Worm (Caenorhabditis elegans) whole organism, midembryonic: ENCODE results near the gene C14C11.7.
"Not testable (repeated sequence)": the region's sequence is repeated elsewhere in the genome, so short reads cannot be mapped to it uniquely, and the experiment has no call there.

Experiments used
- T22C8.4 ChIP-seq: fragments of 200-800 bp; sonication (Bioruptor generic); IDR thresholded peaks from 2 replicates; pipeline ENCODE4 v1.3.6; 2022; ENCODE audit warnings: missing genetic modification characterization, missing compliant biosample characterization
- cog-1 ChIP-seq: sonication (generic microtip); optimal IDR thresholded peaks from 2 replicates; lab custom pipeline; 2016; ENCODE audit warnings: missing genetic modification characterization, missing compliant biosample characterization
- flt-1 ChIP-seq: fragments of 200-800 bp; sonication (Bioruptor generic); IDR thresholded peaks from 2 replicates; pipeline ENCODE4 v1.3.6; 2022; ENCODE audit warnings: missing genetic modification characterization, missing compliant biosample characterization
- klf-2 ChIP-seq: fragments of 200-800 bp; sonication (Bioruptor generic); conservative IDR thresholded peaks from 2 replicates; pipeline ENCODE4 v1.3.6; 2022; ENCODE audit warnings: missing genetic modification reagents, missing genetic modification characterization, missing compliant biosample characterization
- med-1 ChIP-seq: sonication (generic microtip); optimal IDR thresholded peaks from 2 replicates; lab custom pipeline; 2017; ENCODE audit warnings: missing genetic modification characterization, mild to moderate bottlenecking, missing compliant biosample characterization, antibody characterized with exemption, missing genetic modification reagents; ENCODE audit not compliant: insufficient read depth
- ref-1 ChIP-seq: fragments of 200-800 bp; sonication (Bioruptor generic); conservative IDR thresholded peaks from 2 replicates; pipeline ENCODE4 v1.3.6; 2022; ENCODE audit warnings: missing genetic modification reagents, missing genetic modification characterization, missing compliant biosample characterization
- tab-1 ChIP-seq: fragments of 200-800 bp; sonication (Bioruptor generic); IDR thresholded peaks from 2 replicates; pipeline ENCODE4 v1.3.6; 2022; ENCODE audit warnings: missing genetic modification characterization, missing compliant biosample characterization
- ztf-23 ChIP-seq: fragments of 200-800 bp; sonication (Bioruptor generic); IDR thresholded peaks from 2 replicates; pipeline ENCODE4 v1.3.6; 2022; ENCODE audit warnings: missing genetic modification reagents, missing genetic modification characterization, missing compliant biosample characterization
- ztf-29 ChIP-seq: fragments of 200-800 bp; sonication (Bioruptor generic); IDR thresholded peaks from 2 replicates; pipeline ENCODE4 v1.3.6; 2022; ENCODE audit warnings: missing genetic modification reagents, missing genetic modification characterization, missing compliant biosample characterization

C14C11.7 gene

DNA sequence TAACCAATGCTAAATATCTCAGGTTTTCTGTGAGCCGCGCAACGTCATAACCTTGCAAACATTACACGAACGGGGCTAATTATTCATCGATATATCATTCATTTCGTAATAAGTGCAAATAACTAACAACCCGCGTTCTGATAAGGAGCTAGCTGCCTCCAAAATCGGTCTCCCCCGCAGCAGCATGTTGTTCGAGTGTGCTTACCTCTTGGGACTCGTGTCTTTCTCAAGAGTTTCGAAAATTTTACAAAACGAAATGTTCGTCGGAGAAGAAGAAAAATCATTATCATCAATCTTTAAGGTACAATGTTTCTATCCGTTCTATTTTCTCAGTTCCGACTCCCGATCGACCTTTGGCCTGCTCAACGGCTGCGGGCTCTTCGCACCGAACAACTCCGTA lies 12.1 kb upstream of the C14C11.7 start:
- TF ChIP-seq flt-1 (GFP tag; lab: Robert Waterston, UW) (no peak), cog-1 (tag; lab: Kevin White, UChicago) (no peak), klf-2 (GFP tag; lab: Robert Waterston, UW) (no peak), ztf-23 (GFP tag; lab: Robert Waterston, UW) (no peak), med-1 (GFP tag; lab: Kevin White, UChicago) (no peak), ref-1 (GFP tag; lab: Robert Waterston, UW) (no peak), T22C8.4 (GFP tag; lab: Robert Waterston, UW) (no peak), ztf-29 (GFP tag; lab: Robert Waterston, UW) (no peak), tab-1 (GFP tag; lab: Robert Waterston, UW) (no peak)

DNA sequence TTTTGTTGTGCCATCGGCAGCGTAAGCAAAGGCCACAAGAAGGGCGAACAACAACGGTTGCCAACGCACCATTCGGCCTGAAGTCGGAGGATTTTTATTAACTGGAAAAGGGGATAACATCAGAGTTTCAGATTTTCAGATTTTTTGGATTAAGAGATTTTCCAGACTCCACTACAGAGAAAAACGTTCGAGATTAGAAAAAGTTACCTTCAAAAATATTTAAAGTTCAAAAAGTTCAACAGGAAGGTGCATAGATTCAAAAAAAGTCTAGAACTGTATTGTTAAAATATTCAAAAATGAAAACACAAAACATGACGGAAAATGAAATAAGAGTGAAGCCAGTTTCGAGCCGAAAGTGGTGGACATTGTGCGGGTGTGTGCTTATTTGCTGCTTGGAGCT lies 10.1 kb upstream of the C14C11.7 start, which contains the start of gene pqn-13:
Gene pqn-13, minus strand, starts transcription at position 101 of the 400 bp plus-strand sequence.
- TF ChIP-seq ref-1 (GFP tag; lab: Robert Waterston, UW), result no peak
- TF ChIP-seq ztf-23 (GFP tag; lab: Robert Waterston, UW), result no peak
- TF ChIP-seq klf-2 (GFP tag; lab: Robert Waterston, UW), result no peak
- TF ChIP-seq T22C8.4 (GFP tag; lab: Robert Waterston, UW), result no peak
- TF ChIP-seq ztf-29 (GFP tag; lab: Robert Waterston, UW), result no peak

DNA sequence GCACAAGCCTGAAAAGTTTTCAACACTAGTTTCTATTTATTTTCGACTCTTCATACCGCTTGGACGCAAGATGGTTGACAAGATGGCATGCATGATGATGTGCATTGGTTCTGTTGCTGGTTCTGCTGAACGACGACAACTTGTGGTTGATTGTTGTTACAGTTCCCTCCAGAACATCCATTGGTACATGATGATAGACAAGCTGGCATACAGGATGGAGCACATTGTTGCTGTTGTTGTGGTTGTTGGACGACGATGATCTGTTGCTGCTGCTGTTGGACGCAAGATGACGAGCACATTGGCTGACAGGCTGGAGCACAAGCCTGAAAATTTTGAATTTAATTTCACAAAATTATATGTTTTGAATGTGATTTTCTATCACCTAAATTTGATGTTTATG lies 6.4 kb upstream of the C14C11.7 start:
- TF ChIP-seq ref-1 (GFP tag; lab: Robert Waterston, UW) (no peak), flt-1 (GFP tag; lab: Robert Waterston, UW) (no peak), med-1 (GFP tag; lab: Kevin White, UChicago) (no peak), ztf-29 (GFP tag; lab: Robert Waterston, UW) (no peak), klf-2 (GFP tag; lab: Robert Waterston, UW) (no peak), cog-1 (tag; lab: Kevin White, UChicago) (no peak), T22C8.4 (GFP tag; lab: Robert Waterston, UW) (no peak), tab-1 (GFP tag; lab: Robert Waterston, UW) (no peak), ztf-23 (GFP tag; lab: Robert Waterston, UW) (no peak)

DNA sequence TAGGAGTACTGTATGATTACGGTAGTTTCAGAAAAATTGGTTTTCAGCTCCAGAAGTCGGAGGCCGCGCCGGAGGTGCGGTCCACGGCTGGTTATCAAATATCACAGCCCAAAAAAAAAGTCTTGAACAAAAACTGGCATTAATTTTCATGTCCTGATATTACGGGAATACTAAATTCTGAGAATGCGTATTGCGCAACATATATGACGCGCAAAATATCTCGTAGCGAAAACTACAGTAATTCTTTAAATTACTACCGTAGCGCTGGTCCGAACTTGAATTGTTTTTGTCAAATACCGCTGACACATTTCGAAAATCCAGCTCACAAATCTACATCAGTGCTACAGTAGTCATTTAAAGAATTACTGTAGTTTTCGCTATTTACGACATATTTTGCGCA lies 3.1 kb upstream of the C14C11.7 start:
- TF ChIP-seq cog-1 (tag; lab: Kevin White, UChicago), result no peak
- no peak for TF ChIP-seq ztf-23 (GFP tag; lab: Robert Waterston, UW)
- TF ChIP-seq ztf-29 (GFP tag; lab: Robert Waterston, UW), result no peak
- TF ChIP-seq med-1 (GFP tag; lab: Kevin White, UChicago), result no peak
- no peak for TF ChIP-seq ref-1 (GFP tag; lab: Robert Waterston, UW)
- TF ChIP-seq T22C8.4 (GFP tag; lab: Robert Waterston, UW), result no peak
- TF ChIP-seq flt-1 (GFP tag; lab: Robert Waterston, UW), result no peak
- no peak for TF ChIP-seq tab-1 (GFP tag; lab: Robert Waterston, UW)
- TF ChIP-seq klf-2 (GFP tag; lab: Robert Waterston, UW), result no peak

DNA sequence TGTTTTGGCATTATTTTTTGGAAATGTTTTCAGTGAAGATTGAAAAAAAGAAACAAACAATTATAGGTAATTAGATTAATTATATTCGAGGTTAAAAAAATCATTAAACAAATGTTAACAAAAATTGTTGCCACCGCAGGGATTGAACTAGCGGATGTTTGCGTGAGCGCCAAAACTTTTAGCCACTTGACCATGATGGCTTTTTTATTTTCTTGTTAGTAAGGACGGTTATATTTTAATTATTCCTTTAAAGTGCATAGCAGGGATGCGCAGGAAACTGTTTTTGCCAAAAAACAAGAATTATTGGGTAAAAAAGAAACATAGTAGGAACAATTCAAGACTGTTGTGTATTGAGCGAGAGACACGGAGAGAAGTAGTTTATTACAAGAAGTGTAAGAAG lies 1.5 kb upstream of the C14C11.7 start:
- TF ChIP-seq klf-2 (GFP tag; lab: Robert Waterston, UW) (no peak), cog-1 (tag; lab: Kevin White, UChicago) (no peak), ztf-23 (GFP tag; lab: Robert Waterston, UW) (no peak), tab-1 (GFP tag; lab: Robert Waterston, UW) (no peak), flt-1 (GFP tag; lab: Robert Waterston, UW) (peak; percentile 42; the same call in 1 of the 2 replicates), ref-1 (GFP tag; lab: Robert Waterston, UW) (no peak), med-1 (GFP tag; lab: Kevin White, UChicago) (no peak), ztf-29 (GFP tag; lab: Robert Waterston, UW) (no peak)

DNA sequence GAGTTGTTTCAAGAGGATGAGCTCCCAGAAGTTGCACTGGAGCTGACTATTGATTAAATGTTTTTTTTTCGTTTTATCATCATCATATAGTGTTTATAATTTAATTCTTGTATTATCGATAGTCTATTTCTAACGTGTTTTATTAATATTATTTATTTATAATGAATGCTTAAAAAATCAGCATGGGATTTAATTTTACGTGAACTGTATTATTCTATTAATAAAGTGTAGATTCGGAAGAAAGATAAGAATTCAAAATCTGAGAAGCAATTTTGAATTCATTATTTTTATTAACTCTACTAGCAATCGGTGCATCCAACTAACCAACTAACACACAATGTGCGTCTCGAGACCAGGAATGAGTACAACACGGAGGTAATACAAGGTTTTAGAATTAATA lies 2.6 kb downstream of the C14C11.7 start, which contains the start of gene C14C11.1:
Gene C14C11.1, plus strand, starts transcription at position 301 of the 400 bp plus-strand sequence.
- not testable (repeated sequence) for TF ChIP-seq cog-1 (tag; lab: Kevin White, UChicago); T22C8.4 (GFP tag; lab: Robert Waterston, UW); med-1 (GFP tag; lab: Kevin White, UChicago)

DNA sequence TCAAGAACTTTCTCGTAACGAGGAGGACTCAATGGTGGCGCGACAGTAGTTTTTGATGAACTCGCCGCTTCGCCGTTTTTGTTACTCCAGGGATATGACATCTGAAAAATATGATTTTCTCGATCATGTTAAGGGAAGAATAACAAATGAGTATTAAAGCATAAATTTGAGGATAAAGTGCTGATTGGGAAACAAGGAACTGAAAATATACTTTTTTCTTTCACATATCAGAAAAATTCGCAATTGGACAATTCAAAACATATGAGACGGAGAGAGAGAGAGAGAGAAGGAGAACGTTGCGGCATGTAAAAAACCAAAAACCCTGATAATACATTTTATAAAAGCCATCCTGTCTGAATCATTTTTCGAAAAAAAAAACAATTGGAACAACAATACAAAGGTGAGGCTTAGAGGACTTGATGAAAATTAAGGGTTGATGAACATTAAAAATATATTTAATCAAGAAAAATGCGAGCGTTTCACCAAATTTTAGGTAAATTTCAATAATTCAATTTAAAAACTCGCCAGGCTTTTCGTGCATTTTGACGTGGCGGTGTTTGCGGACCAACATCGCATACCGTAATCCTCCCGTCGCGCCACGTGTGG lies 5.2 kb downstream of the C14C11.7 start, which contains the start of the genes mut-14 and C14C11.2:
Gene mut-14, minus strand, starts transcription at position 101 of the 606 bp plus-strand sequence.
Gene C14C11.2, plus strand, starts transcription at position 556 of the 606 bp plus-strand sequence.
- TF ChIP-seq cog-1 (tag; lab: Kevin White, UChicago) (no peak), T22C8.4 (GFP tag; lab: Robert Waterston, UW) (no peak), flt-1 (GFP tag; lab: Robert Waterston, UW) (no peak), ref-1 (GFP tag; lab: Robert Waterston, UW) (no peak), ztf-29 (GFP tag; lab: Robert Waterston, UW) (no peak), med-1 (GFP tag; lab: Kevin White, UChicago) (no peak), klf-2 (GFP tag; lab: Robert Waterston, UW) (no peak), ztf-23 (GFP tag; lab: Robert Waterston, UW) (no peak), tab-1 (GFP tag; lab: Robert Waterston, UW) (no peak)

DNA sequence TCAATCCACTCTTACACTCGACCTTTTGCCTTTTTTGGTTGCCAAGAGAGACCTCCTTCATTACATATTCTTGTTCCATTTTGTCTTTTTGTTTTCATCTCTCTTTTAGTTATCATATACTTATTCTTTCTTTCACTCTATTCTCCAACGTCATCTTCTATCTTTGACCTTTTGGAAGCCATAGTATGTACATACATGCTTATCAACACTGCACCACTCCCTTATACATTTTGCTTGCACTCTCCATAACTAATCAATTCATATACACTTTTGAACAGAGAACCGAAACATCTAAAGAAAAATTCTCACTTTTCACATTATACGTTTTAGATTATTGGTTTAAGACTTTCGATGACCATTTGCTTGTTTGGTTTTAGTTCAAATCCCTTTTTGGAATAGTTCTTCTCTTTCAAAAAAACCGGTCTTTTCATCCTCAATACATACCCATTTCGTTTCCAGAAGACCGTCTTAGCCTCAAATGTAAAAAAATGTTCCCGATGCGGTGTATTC lies 11.8 kb downstream of the C14C11.7 start, which contains the start of gene hex-2:
Gene hex-2, plus strand, starts transcription at position 460 of the 510 bp plus-strand sequence.
- no peak for TF ChIP-seq cog-1 (tag; lab: Kevin White, UChicago)
- no peak for TF ChIP-seq T22C8.4 (GFP tag; lab: Robert Waterston, UW)
- TF ChIP-seq med-1 (GFP tag; lab: Kevin White, UChicago), result no peak
- TF ChIP-seq ztf-23 (GFP tag; lab: Robert Waterston, UW), result no peak
- TF ChIP-seq ref-1 (GFP tag; lab: Robert Waterston, UW), result no peak

DNA sequence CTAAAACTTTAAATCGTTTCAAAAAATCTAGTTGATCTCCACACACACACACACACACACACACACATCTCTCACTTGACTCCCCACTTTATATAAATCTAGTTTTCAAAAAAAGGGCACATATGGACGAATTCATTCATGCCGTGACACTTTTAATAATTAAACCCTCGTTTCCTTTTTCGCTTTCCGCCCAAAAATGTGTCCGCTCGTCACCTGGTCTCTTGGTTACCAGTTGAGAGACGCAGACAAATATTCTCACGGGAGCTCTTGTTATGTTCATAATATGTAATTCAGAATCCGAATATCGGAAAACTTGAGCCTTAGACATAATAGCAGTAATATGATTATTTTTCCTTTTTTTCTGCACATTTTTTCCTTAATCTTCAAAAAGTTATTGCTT lies 14.0 kb downstream of the C14C11.7 start:
- TF ChIP-seq flt-1 (GFP tag; lab: Robert Waterston, UW) (no peak), ref-1 (GFP tag; lab: Robert Waterston, UW) (no peak), med-1 (GFP tag; lab: Kevin White, UChicago) (no peak), ztf-23 (GFP tag; lab: Robert Waterston, UW) (no peak), klf-2 (GFP tag; lab: Robert Waterston, UW) (no peak), T22C8.4 (GFP tag; lab: Robert Waterston, UW) (no peak), cog-1 (tag; lab: Kevin White, UChicago) (no peak), ztf-29 (GFP tag; lab: Robert Waterston, UW) (no peak), tab-1 (GFP tag; lab: Robert Waterston, UW) (no peak)
